Fruit fly (Drosophila melanogaster): ENCODE data around the gene tinc.

DNA sequence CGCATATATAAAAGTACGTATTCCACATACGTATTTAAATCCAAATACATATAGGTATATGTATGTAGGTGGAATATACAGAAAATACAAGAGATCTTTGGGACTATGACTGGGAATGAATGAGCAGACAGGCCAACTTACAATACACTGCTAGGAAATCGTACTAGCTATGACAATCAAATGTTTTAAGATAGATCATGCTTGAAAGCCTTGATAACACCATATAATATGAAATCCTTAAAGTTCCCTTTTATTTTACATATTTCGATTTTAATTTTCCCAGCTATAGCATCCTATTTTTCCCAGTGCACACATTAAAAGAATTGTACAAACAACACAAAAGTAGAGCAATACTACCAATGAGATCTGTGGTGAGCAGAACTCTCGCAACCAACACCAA lies 30.0 kb upstream of the tinc start:
- TF ChIP-seq CG4496 (GFP tag; IDR thresholded peaks at IDR 0.05): peak; percentile 88
- peak; percentile 26 for TF ChIP-seq CG15710 (tag; optimal IDR thresholded peaks at IDR 0.05)
- peak; percentile 50 for TF ChIP-seq CG8159 (tag; optimal IDR thresholded peaks at IDR 0.05)
- TF ChIP-seq CG17806 (tag; optimal IDR thresholded peaks at IDR 0.05): peak; percentile 77
- peak; percentile 52 for TF ChIP-seq CG14655 (GFP tag; optimal IDR thresholded peaks at IDR 0.05)
- TF ChIP-seq CG10348 (GFP tag; IDR thresholded peaks at IDR 0.05): 0 out of 2 replicates have a peak, but pooled peaks have one; percentile 49
- peak; percentile 19 for TF ChIP-seq CG9948 (tag; optimal IDR thresholded peaks at IDR 0.05)
- TF ChIP-seq EcR (GFP tag; optimal IDR thresholded peaks at IDR 0.05): no peak
